Fruit fly (Drosophila melanogaster) whole organism: ENCODE data around the gene ND-MLRQ.

Experiments used
- CG8478 ChIP-seq: fragments of >200 bp; optimal IDR thresholded peaks from 2 replicates; lab custom pipeline; 2018; ENCODE audit warnings: inconsistent platforms
- Dll ChIP-seq: fragments of >200 bp; optimal IDR thresholded peaks from 2 replicates; lab custom pipeline; 2017
- EcR ChIP-seq, 2 experiments: fragments of >200 bp; optimal IDR thresholded peaks; 2 replicates each; lab custom pipeline; 2017; ENCODE audit warnings: missing biosample characterization in 2 of 2, missing genetic modification characterization in 2 of 2, missing genetic modification reagents in 2 of 2
- pan ChIP-seq: fragments of >200 bp; optimal IDR thresholded peaks from 2 replicates; lab custom pipeline; 2017
- psq ChIP-seq: fragments of >200 bp; optimal IDR thresholded peaks from 2 replicates; lab custom pipeline; 2017
- usp ChIP-seq: fragments of >200 bp; optimal IDR thresholded peaks from 2 replicates; lab custom pipeline; 2017; ENCODE audit warnings: missing biosample characterization, missing genetic modification characterization, mixed read lengths

The ND-MLRQ gene

DNA sequence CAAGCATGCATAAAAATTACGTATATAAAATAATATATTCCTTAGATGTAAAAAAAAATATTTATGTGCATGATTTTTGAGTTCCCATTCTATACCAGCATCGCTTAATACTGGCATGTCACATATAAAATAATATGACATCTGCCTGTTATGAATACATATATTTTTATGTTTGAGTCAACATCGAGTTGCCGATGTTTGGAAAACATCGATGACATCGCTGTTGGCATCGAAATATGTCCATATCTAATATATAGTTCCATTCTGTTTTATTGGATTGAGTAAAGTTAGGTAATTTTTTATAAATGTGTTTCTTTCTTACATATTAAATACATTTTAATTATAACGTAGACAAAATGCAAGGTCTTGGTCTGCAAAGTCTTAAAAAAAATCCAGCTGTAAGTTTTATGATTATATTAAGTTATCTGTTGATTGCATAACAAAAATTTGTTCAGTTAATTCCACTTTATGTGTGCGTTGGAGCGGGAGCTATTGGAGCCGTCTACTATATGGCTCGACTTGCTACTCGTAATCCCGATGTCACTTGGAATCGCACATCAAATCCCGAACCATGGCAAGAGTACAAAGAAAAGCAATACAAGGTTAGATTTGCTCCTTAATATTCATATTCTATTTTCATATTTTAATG lies at the start of gene ND-MLRQ:
ND-MLRQ (plus strand) TSS at position 248 of the 649 bp plus-strand sequence.
- TF ChIP-seq EcR (GFP tag; optimal IDR thresholded peaks at IDR 0.05; lab: Kevin White, UChicago) = no peak
- TF ChIP-seq pan (lab: Kevin White, UChicago) = no peak
- no peak for TF ChIP-seq psq (lab: Kevin White, UChicago)
- no peak for TF ChIP-seq usp
- no peak for TF ChIP-seq Dll (lab: Kevin White, UChicago)
- no peak for TF ChIP-seq CG8478 (lab: Kevin White, UChicago)

DNA sequence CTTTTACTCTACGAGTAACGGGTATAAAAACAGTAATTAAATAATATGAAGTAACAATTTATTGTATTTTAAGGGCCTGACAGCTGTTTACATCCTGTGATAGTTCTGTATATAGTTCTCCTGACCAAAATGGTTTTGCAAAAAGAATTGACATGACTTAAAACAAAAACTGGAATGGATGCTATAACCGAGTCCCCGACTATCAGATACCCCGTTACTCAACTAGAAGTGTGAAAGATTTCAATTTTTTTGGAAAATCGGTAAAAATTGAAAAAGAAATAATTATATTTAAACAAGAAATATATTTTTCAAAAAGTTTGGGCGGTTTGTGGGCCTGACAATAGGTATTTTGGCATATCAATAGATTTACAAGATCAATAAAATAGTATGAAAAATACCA lies 2.6 kb upstream of the ND-MLRQ start:
- TF ChIP-seq CG8478 (lab: Kevin White, UChicago) (no peak), usp (no peak)

DNA sequence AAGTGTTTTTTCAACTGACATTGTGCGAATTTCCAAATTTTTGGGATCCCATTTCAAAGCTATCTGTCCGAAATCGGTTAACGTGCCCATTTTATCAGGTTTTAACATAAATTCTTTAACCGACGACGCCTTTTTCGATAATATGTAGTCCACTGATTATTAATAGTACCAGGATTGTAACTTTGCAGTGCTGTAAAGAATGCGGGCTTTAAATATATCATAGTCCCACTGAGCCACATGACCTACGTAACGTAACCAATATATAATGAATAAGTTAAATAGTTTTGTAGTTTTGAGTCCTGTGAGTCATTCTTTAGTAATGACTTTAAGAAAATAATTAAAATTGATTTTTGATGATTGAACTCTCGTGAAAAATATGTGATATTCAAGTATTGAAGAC lies 1.2 kb upstream of the ND-MLRQ start, which contains the start of gene alpha-Cat:
alpha-Cat (minus strand) TSS at position 162 of the 400 bp plus-strand sequence.
- no peak for TF ChIP-seq EcR (GFP tag; optimal IDR thresholded peaks at IDR 0.05; lab: Kevin White, UChicago)
- TF ChIP-seq psq (lab: Kevin White, UChicago) = no peak
- TF ChIP-seq usp = no peak
- TF ChIP-seq CG8478 (lab: Kevin White, UChicago) = no peak
- no peak for TF ChIP-seq pan (lab: Kevin White, UChicago)
- no peak for TF ChIP-seq Dll (lab: Kevin White, UChicago)

DNA sequence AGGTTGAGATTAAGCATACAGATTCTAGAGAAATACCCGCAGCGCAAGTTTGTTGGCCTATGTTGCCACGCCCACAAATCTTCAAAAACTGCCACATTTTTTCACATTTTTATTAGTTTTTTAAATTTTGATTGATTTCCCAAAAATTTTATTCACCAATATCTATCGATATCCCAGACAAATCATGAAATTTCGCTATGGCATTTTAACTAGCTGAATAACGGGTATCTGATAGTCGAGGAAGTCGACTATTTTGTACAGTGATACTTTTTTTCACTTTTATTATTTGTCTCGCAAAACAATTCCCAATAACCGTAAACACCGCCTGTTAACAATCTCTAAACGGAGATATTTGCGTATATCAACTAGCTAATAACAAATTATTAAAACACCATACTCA lies 944 bp downstream of the ND-MLRQ start:
- TF ChIP-seq Dll (lab: Kevin White, UChicago) = no peak
- no peak for TF ChIP-seq EcR (GFP tag; optimal IDR thresholded peaks at IDR 0.05; lab: Kevin White, UChicago)
- no peak for TF ChIP-seq CG8478 (lab: Kevin White, UChicago)
- no peak for TF ChIP-seq usp

DNA sequence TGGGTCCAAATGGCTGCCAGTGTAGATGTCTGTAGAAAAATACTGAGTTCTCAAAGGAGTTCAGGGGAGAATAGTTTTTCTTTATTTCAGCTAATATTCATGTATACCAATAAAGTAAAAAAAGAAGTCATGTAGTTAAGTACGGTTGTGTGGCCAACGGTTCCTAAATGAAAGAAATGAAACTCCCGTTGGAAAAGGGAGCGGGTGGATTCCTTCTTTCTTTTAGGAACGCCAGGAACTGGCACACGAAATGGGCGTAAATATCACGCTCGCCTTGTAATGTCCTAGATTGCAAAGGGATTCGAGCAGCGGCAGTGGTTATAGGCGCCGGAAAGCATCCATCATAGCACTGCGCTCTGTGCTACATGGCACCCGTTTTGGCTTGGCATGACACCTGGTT lies 4.3 kb downstream of the ND-MLRQ start:
- TF ChIP-seq EcR (GFP tag; optimal IDR thresholded peaks at IDR 0.05; lab: Kevin White, UChicago) (no peak), CG8478 (lab: Kevin White, UChicago) (no peak), pan (lab: Kevin White, UChicago) (no peak), Dll (lab: Kevin White, UChicago) (no peak), psq (lab: Kevin White, UChicago) (no peak), usp (no peak)

DNA sequence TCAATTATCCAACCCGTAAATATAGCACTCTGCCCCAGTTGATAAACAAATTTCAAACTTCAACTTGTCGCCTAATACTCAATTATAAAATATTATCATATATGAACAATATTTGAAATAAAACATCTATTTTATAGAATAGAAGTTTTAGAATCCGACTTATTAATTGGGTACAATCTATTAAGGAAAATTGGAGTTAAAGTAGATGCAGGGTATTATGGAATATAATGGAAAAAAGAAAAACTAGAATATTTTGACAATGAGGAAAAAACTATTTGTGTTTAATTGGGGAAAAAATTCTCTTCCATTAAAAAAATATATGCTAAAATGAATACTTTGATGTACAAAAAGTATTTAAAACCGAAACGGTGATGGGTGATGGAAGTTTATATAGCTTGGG lies 7.6 kb downstream of the ND-MLRQ start:
- no peak for TF ChIP-seq usp
- no peak for TF ChIP-seq psq (lab: Kevin White, UChicago)
- no peak for TF ChIP-seq Dll (lab: Kevin White, UChicago)
- TF ChIP-seq CG8478 (lab: Kevin White, UChicago) = no peak
- TF ChIP-seq EcR (GFP tag; optimal IDR thresholded peaks at IDR 0.05; lab: Kevin White, UChicago) = no peak
- TF ChIP-seq pan (lab: Kevin White, UChicago) = no peak
